Fruit fly (Drosophila melanogaster) whole organism, embryonic: ENCODE measurements around the gene Smvt.
A peak's percentile ranks its signal among the peaks of the same experiment; 100 is the strongest.

ENCODE experiments used
- Adf1 ChIP-seq: fragments of 200-800 bp; sonication (Bioruptor generic); IDR thresholded peaks from 2 replicates; pipeline ENCODE4 v1.3.6; 2022; ENCODE audit warnings: missing biosample characterization, missing genetic modification characterization
- Bdp1 ChIP-seq: fragments of 200-800 bp; sonication (Bioruptor generic); optimal IDR thresholded peaks from 3 replicates; lab custom pipeline; 2016; ENCODE audit warnings: missing biosample characterization, missing genetic modification characterization
- CG10462 ChIP-seq: fragments of 200-800 bp; sonication (Bioruptor generic); optimal IDR thresholded peaks from 2 replicates; lab custom pipeline; 2016; ENCODE audit warnings: missing biosample characterization, missing genetic modification characterization
- CG11093 ChIP-seq: fragments of 200-800 bp; sonication (Bioruptor generic); IDR thresholded peaks from 3 replicates; pipeline ENCODE4 v1.3.6; 2022; ENCODE audit warnings: missing biosample characterization, missing genetic modification characterization
- CG12236 ChIP-seq: fragments of 200-800 bp; sonication (Bioruptor generic); optimal IDR thresholded peaks from 2 replicates; lab custom pipeline; 2016; ENCODE audit warnings: missing biosample characterization, missing genetic modification characterization
- CG12299 ChIP-seq: fragments of 200-800 bp; sonication (Bioruptor generic); optimal IDR thresholded peaks from 2 replicates; lab custom pipeline; 2018; ENCODE audit warnings: missing biosample characterization, mild to moderate bottlenecking, missing genetic modification characterization
- CG1233 ChIP-seq: fragments of 200-800 bp; sonication (Bioruptor generic); optimal IDR thresholded peaks from 4 replicates; lab custom pipeline; 2018; ENCODE audit warnings: missing biosample characterization, mild to moderate bottlenecking, missing genetic modification characterization
- CG13775 ChIP-seq: fragments of 200-800 bp; sonication (Bioruptor generic); optimal IDR thresholded peaks from 3 replicates; lab custom pipeline; 2017; ENCODE audit warnings: missing biosample characterization, mild to moderate bottlenecking, missing genetic modification characterization
- CG14667 ChIP-seq: fragments of 200-800 bp; sonication (Bioruptor generic); IDR thresholded peaks from 2 replicates; pipeline ENCODE4 v1.3.6; 2022; ENCODE audit warnings: missing biosample characterization, missing genetic modification characterization
- CG16813 ChIP-seq: fragments of 200-800 bp; sonication (Bioruptor generic); IDR thresholded peaks from 3 replicates; pipeline ENCODE4 v1.3.6; 2022; ENCODE audit warnings: missing biosample characterization, missing genetic modification characterization; ENCODE audit not compliant: partially characterized antibody
- CG17385 ChIP-seq: fragments of 200-800 bp; sonication (Bioruptor generic); optimal IDR thresholded peaks from 3 replicates; lab custom pipeline; 2018; ENCODE audit warnings: missing biosample characterization, mild to moderate bottlenecking, missing genetic modification characterization
- CG2202 ChIP-seq: fragments of 200-800 bp; sonication (Bioruptor generic); optimal IDR thresholded peaks from 2 replicates; lab custom pipeline; 2018; ENCODE audit warnings: missing biosample characterization, mild to moderate bottlenecking, missing genetic modification characterization
- CG3065 ChIP-seq: fragments of 200-800 bp; sonication (Bioruptor generic); optimal IDR thresholded peaks from 2 replicates; lab custom pipeline; 2016; ENCODE audit warnings: missing biosample characterization, missing genetic modification characterization
- CG3163 ChIP-seq: fragments of 200-800 bp; sonication (Bioruptor generic); optimal IDR thresholded peaks from 3 replicates; lab custom pipeline; 2016; ENCODE audit warnings: missing biosample characterization, missing genetic modification characterization
- CG34376 ChIP-seq: fragments of 200-800 bp; sonication (Bioruptor generic); optimal IDR thresholded peaks from 2 replicates; lab custom pipeline; 2018; ENCODE audit warnings: missing biosample characterization, mild to moderate bottlenecking, missing genetic modification characterization
- CG4328 ChIP-seq: fragments of 200-800 bp; sonication (Bioruptor generic); optimal IDR thresholded peaks from 3 replicates; lab custom pipeline; 2017; ENCODE audit warnings: missing biosample characterization, missing genetic modification reagents, missing genetic modification characterization
- CG6689 ChIP-seq: fragments of 200-800 bp; sonication (Bioruptor generic); IDR thresholded peaks from 2 replicates; pipeline ENCODE4 v1.3.6; 2022; ENCODE audit warnings: missing biosample characterization, missing genetic modification characterization
- CG8478 ChIP-seq: fragments of >200 bp; optimal IDR thresholded peaks from 2 replicates; lab custom pipeline; 2018
- CG9215 ChIP-seq: fragments of 200-800 bp; sonication (Bioruptor generic); IDR thresholded peaks from 2 replicates; pipeline ENCODE4 v1.3.6; 2022; ENCODE audit warnings: missing biosample characterization, missing genetic modification characterization
- CG9609 ChIP-seq: fragments of 200-800 bp; sonication (Bioruptor generic); optimal IDR thresholded peaks from 3 replicates; lab custom pipeline; 2016; ENCODE audit warnings: missing biosample characterization, missing genetic modification characterization
- Camta ChIP-seq: fragments of 200-800 bp; sonication (Bioruptor generic); optimal IDR thresholded peaks from 2 replicates; lab custom pipeline; 2016; ENCODE audit warnings: missing biosample characterization, missing genetic modification characterization
- CkIIα-i1 ChIP-seq: fragments of 200-800 bp; sonication (Bioruptor generic); IDR thresholded peaks from 2 replicates; pipeline ENCODE4 v1.3.6; 2022; ENCODE audit warnings: missing biosample characterization, missing genetic modification characterization
- Dad ChIP-seq: fragments of 200-800 bp; sonication (Bioruptor generic); optimal IDR thresholded peaks from 3 replicates; lab custom pipeline; 2016; ENCODE audit warnings: missing biosample characterization, missing genetic modification characterization
- Drgx ChIP-seq: fragments of 200-800 bp; sonication (Bioruptor generic); IDR thresholded peaks from 2 replicates; pipeline ENCODE4 v1.3.6; 2022; ENCODE audit warnings: missing biosample characterization, missing genetic modification characterization
- Elba2 ChIP-seq: fragments of 200-800 bp; sonication (Bioruptor generic); optimal IDR thresholded peaks from 3 replicates; lab custom pipeline; 2016; ENCODE audit warnings: missing biosample characterization, missing genetic modification characterization
- Ets65A ChIP-seq: fragments of 200-800 bp; sonication (Bioruptor generic); peaks from one replicate; lab custom pipeline; 2016; ENCODE audit warnings: missing biosample characterization, missing genetic modification characterization
- Fer3 ChIP-seq: fragments of 200-800 bp; sonication (Bioruptor generic); optimal IDR thresholded peaks from 2 replicates; lab custom pipeline; 2018; ENCODE audit warnings: missing biosample characterization, mild to moderate bottlenecking, missing genetic modification characterization, moderate library complexity
- HLH4C ChIP-seq: fragments of 200-800 bp; sonication (Bioruptor generic); IDR thresholded peaks from 3 replicates; pipeline ENCODE4 v1.3.6; 2022; ENCODE audit warnings: missing biosample characterization, missing genetic modification characterization; ENCODE audit not compliant: partially characterized antibody
- Hmr ChIP-seq: fragments of 200-800 bp; sonication (Bioruptor generic); optimal IDR thresholded peaks from 3 replicates; lab custom pipeline; 2017; ENCODE audit warnings: mild to moderate bottlenecking, missing biosample characterization, missing genetic modification reagents, missing genetic modification characterization
- Hr3 ChIP-seq: fragments of 200-800 bp; sonication (Bioruptor generic); optimal IDR thresholded peaks from 3 replicates; lab custom pipeline; 2016; ENCODE audit warnings: missing biosample characterization, missing genetic modification characterization
- Max ChIP-seq: fragments of 200-800 bp; sonication (Bioruptor generic); optimal IDR thresholded peaks from 2 replicates; lab custom pipeline; 2016; ENCODE audit warnings: missing biosample characterization, mild to moderate bottlenecking, missing genetic modification characterization
- Optix ChIP-seq: fragments of 200-800 bp; sonication (Bioruptor generic); IDR thresholded peaks from 3 replicates; pipeline ENCODE4 v1.3.6; 2022; ENCODE audit warnings: missing biosample characterization, missing genetic modification characterization
- Poxn ChIP-seq: fragments of 200-800 bp; sonication (Bioruptor generic); IDR thresholded peaks from 2 replicates; pipeline ENCODE4 v1.3.6; 2022; ENCODE audit warnings: missing biosample characterization, missing genetic modification characterization
- Taf1 ChIP-seq: fragments of 200-800 bp; sonication (Bioruptor generic); IDR thresholded peaks from 2 replicates; pipeline ENCODE4 v1.3.6; 2022; ENCODE audit warnings: missing biosample characterization, missing genetic modification characterization
- Usf ChIP-seq: fragments of 200-800 bp; sonication (Bioruptor generic); optimal IDR thresholded peaks from 2 replicates; lab custom pipeline; 2017; ENCODE audit warnings: missing genotype, missing biosample characterization, missing genetic modification characterization
- aop ChIP-seq: fragments of 200-800 bp; sonication (Bioruptor generic); IDR thresholded peaks from 2 replicates; pipeline ENCODE4 v1.3.6; 2022; ENCODE audit warnings: missing biosample characterization, missing genetic modification characterization
- chm ChIP-seq: fragments of 200-800 bp; sonication (Bioruptor generic); IDR thresholded peaks from 2 replicates; pipeline ENCODE4 v1.3.6; 2022; ENCODE audit warnings: missing biosample characterization, missing genetic modification characterization
- chn ChIP-seq: fragments of 200-800 bp; sonication (Bioruptor generic); optimal IDR thresholded peaks from 2 replicates; lab custom pipeline; 2016; ENCODE audit warnings: missing biosample characterization, missing genetic modification characterization
- crc ChIP-seq: fragments of 200-800 bp; sonication (Bioruptor generic); optimal IDR thresholded peaks from 2 replicates; lab custom pipeline; 2016; ENCODE audit warnings: missing biosample characterization, missing genetic modification characterization
- cwo ChIP-seq: fragments of 200-800 bp; sonication (Bioruptor generic); optimal IDR thresholded peaks from 3 replicates; lab custom pipeline; 2017; ENCODE audit warnings: missing biosample characterization, missing genetic modification characterization, mild to moderate bottlenecking, moderate library complexity, missing genetic modification reagents
- dimm ChIP-seq: fragments of 200-800 bp; sonication (Bioruptor generic); IDR thresholded peaks from 2 replicates; pipeline ENCODE4 v1.3.6; 2022; ENCODE audit warnings: missing biosample characterization, missing genetic modification characterization
- ems ChIP-seq: fragments of 200-800 bp; sonication (Bioruptor generic); optimal IDR thresholded peaks from 3 replicates; lab custom pipeline; 2016; ENCODE audit warnings: missing biosample characterization, missing genetic modification characterization
- esg ChIP-seq: fragments of 200-800 bp; sonication (Bioruptor generic); conservative IDR thresholded peaks from 2 replicates; pipeline ENCODE4 v1.3.6; 2022; ENCODE audit warnings: missing biosample characterization, missing genetic modification characterization
- fd64A ChIP-seq: fragments of 200-800 bp; sonication (Bioruptor generic); optimal IDR thresholded peaks from 3 replicates; lab custom pipeline; 2018; ENCODE audit warnings: missing biosample characterization, mild to moderate bottlenecking, missing genetic modification characterization
- hb ChIP-seq: fragments of 200-800 bp; sonication (Bioruptor generic); IDR thresholded peaks from 3 replicates; pipeline ENCODE4 v1.3.6; 2022; ENCODE audit warnings: missing biosample characterization, missing genetic modification characterization; ENCODE audit not compliant: partially characterized antibody
- hth ChIP-seq: fragments of >200 bp; optimal IDR thresholded peaks from 2 replicates; lab custom pipeline; 2017; ENCODE audit warnings: inconsistent platforms
- kay ChIP-seq: fragments of 200-800 bp; sonication (Bioruptor generic); optimal IDR thresholded peaks from 2 replicates; lab custom pipeline; 2016; ENCODE audit warnings: missing biosample characterization, missing genetic modification characterization
- prd ChIP-seq, 3 experiments: fragments of >200 bp in 2 of 3; fragments of 200-800 bp in 1 of 3; sonication (Bioruptor generic) in 1 of 3; optimal IDR thresholded peaks in 2 of 3; IDR thresholded peaks in 1 of 3; 2 replicates in 2 of 3; 3 replicates in 1 of 3; pipeline versions ENCODE4 v1.3.6 to Lab custom; 2017 to 2022; ENCODE audit warnings: missing biosample characterization in 1 of 3, missing genetic modification characterization in 1 of 3
- psq ChIP-seq: fragments of 200-800 bp; sonication (Bioruptor generic); optimal IDR thresholded peaks from 2 replicates; lab custom pipeline; 2017; ENCODE audit warnings: missing biosample characterization, missing genetic modification characterization
- sd ChIP-seq: fragments of 200-800 bp; sonication (Bioruptor generic); optimal IDR thresholded peaks from 3 replicates; lab custom pipeline; 2018; ENCODE audit warnings: missing biosample characterization, mild to moderate bottlenecking, missing genetic modification characterization, moderate library complexity
- so ChIP-seq: fragments of 200-800 bp; sonication (Bioruptor generic); IDR thresholded peaks from 3 replicates; pipeline ENCODE4 v1.3.6; 2022; ENCODE audit warnings: missing biosample characterization, missing genetic modification characterization
- sug ChIP-seq: fragments of 200-800 bp; optimal IDR thresholded peaks from 2 replicates; lab custom pipeline; 2019; ENCODE audit warnings: missing biosample characterization, mild to moderate bottlenecking, missing genetic modification characterization, moderate library complexity
- unc-4 ChIP-seq: fragments of 200-800 bp; sonication (Bioruptor generic); IDR thresholded peaks from 2 replicates; pipeline ENCODE4 v1.3.6; 2022; ENCODE audit warnings: missing biosample characterization, missing genetic modification characterization; ENCODE audit not compliant: partially characterized antibody

The Smvt gene

dm6 chr3R:31712585-31712984, 48.8 kb downstream of the Smvt start (continued):
- TF ChIP-seq CG8478 (no peak), Ets65A (peak; percentile 55), CG1233 (GFP tag; lab: Kevin White, UChicago) (no peak), Dad (GFP tag; lab: Kevin White, UChicago) (no peak), CG9215 (GFP tag; lab: Robert Waterston, UW) (no peak), sug (tag; lab: Kevin White, UChicago) (peak; percentile 3), Hmr (GFP tag; lab: Kevin White, UChicago) (no peak), hb (GFP tag; lab: Robert Waterston, UW) (no peak), CG12236 (GFP tag; lab: Kevin White, UChicago) (no peak), CG2202 (tag; lab: Kevin White, UChicago) (peak; percentile 26), Drgx (peak; percentile 46), hth (lab: Kevin White, UChicago) (no peak), ems (no peak), CG13775 (GFP tag; lab: Kevin White, UChicago) (no peak), esg (GFP tag; lab: Robert Waterston, UW) (no peak), Camta (GFP tag; lab: Kevin White, UChicago) (no peak), Poxn (no peak), prd (optimal IDR thresholded peaks at IDR 0.05; lab: Kevin White, UChicago) (no peak), prd (GFP tag; IDR thresholded peaks at IDR 0.05; lab: Robert Waterston, UW) (no peak; the same call in 2 of the 3 replicates), Adf1 (GFP tag; lab: Robert Waterston, UW) (no peak), Optix (GFP tag; lab: Robert Waterston, UW) (no peak), CG16813 (GFP tag; lab: Robert Waterston, UW) (no peak), sd (no peak), CG12299 (tag; lab: Kevin White, UChicago) (no peak), CG4328 (no peak), Hr3 (no peak), so (GFP tag; lab: Robert Waterston, UW) (no peak), CG14667 (GFP tag; lab: Robert Waterston, UW) (no peak), Max (GFP tag; lab: Kevin White, UChicago) (no peak), CG6689 (GFP tag; lab: Robert Waterston, UW) (no peak), CkIIα-i1 (GFP tag; lab: Robert Waterston, UW) (no peak), cwo (GFP tag; lab: Kevin White, UChicago) (no peak), Elba2 (GFP tag; lab: Kevin White, UChicago) (no peak), chn (GFP tag; lab: Kevin White, UChicago) (no peak), CG17385 (GFP tag; lab: Kevin White, UChicago) (no peak), dimm (no peak), Taf1 (no peak), kay (GFP tag; lab: Kevin White, UChicago) (no peak), CG10462 (GFP tag; lab: Kevin White, UChicago) (no peak), unc-4 (GFP tag; lab: Robert Waterston, UW) (no peak), Fer3 (tag; lab: Kevin White, UChicago) (no peak), CG11093 (GFP tag; lab: Robert Waterston, UW) (0 out of 3 replicates have a peak, but pooled peaks have one; percentile 23), CG3163 (no peak), crc (GFP tag; lab: Kevin White, UChicago) (no peak), psq (no peak), CG34376 (GFP tag; lab: Kevin White, UChicago) (no peak), HLH4C (GFP tag; lab: Robert Waterston, UW) (no peak), fd64A (GFP tag; lab: Kevin White, UChicago) (no peak), Bdp1 (no peak), CG9609 (no peak), chm (GFP tag; lab: Robert Waterston, UW) (no peak), aop (GFP tag; lab: Robert Waterston, UW) (no peak), CG3065 (GFP tag; lab: Kevin White, UChicago) (peak; percentile 64), Usf (GFP tag; lab: Kevin White, UChicago) (no peak)
